Worm (Caenorhabditis elegans) whole organism, L3 larva: ENCODE measurements around the gene sri-1.
A peak's percentile ranks its signal among the peaks of the same experiment; 100 is the strongest.

Source experiments
- ZK546.5 ChIP-seq: sonication (generic microtip); optimal IDR thresholded peaks from 2 replicates; lab custom pipeline; 2017; ENCODE audit warnings: missing biosample characterization, missing genetic modification characterization
- daf-12 ChIP-seq: fragments of 150-350 bp; optimal IDR thresholded peaks from 2 replicates; lab custom pipeline; 2014; ENCODE audit warnings: missing biosample characterization, missing genetic modification reagents, missing genetic modification characterization
- elt-2 ChIP-seq: sonication (generic microtip); optimal IDR thresholded peaks from 2 replicates; lab custom pipeline; 2016; ENCODE audit warnings: missing genetic modification reagents, mild to moderate bottlenecking, missing genetic modification characterization, missing compliant biosample characterization
- eor-1 ChIP-seq, 2 experiments: fragments of 150-350 bp; optimal IDR thresholded peaks; 2 replicates each; lab custom pipeline; 2014 to 2018; ENCODE audit warnings: missing biosample characterization in 2 of 2, missing genetic modification characterization in 2 of 2
- fkh-10 ChIP-seq: sonication (generic microtip); optimal IDR thresholded peaks from 2 replicates; lab custom pipeline; 2017; ENCODE audit warnings: missing biosample characterization, missing genetic modification reagents, missing genetic modification characterization
- fkh-2 ChIP-seq: fragments of 150-350 bp; optimal IDR thresholded peaks from 2 replicates; lab custom pipeline; 2014; ENCODE audit warnings: missing biosample characterization, missing genetic modification reagents, missing genetic modification characterization
- hmg-11 ChIP-seq: sonication (generic microtip); optimal IDR thresholded peaks from 2 replicates; lab custom pipeline; 2016; ENCODE audit warnings: missing genetic modification characterization, missing compliant biosample characterization
- lin-15B ChIP-seq: fragments of 150-350 bp; optimal IDR thresholded peaks from 2 replicates; lab custom pipeline; 2014; ENCODE audit warnings: missing biosample characterization, missing genetic modification characterization
- lsy-12 ChIP-seq: sonication (generic microtip); optimal IDR thresholded peaks from 2 replicates; lab custom pipeline; 2016; ENCODE audit warnings: mild to moderate bottlenecking, missing genetic modification characterization, missing compliant biosample characterization
- mdl-1 ChIP-seq: fragments of 150-350 bp; optimal IDR thresholded peaks from 2 replicates; lab custom pipeline; 2014; ENCODE audit warnings: missing biosample characterization, missing genetic modification characterization
- nhr-11 ChIP-seq: fragments of 150-350 bp; optimal IDR thresholded peaks from 2 replicates; lab custom pipeline; 2014; ENCODE audit warnings: missing biosample characterization, missing genetic modification characterization
- pha-4 ChIP-seq: fragments of 150-350 bp; optimal IDR thresholded peaks from 2 replicates; lab custom pipeline; 2014; ENCODE audit warnings: missing biosample characterization, missing genetic modification reagents, missing genetic modification characterization
- pqm-1 ChIP-seq: fragments of 150-350 bp; optimal IDR thresholded peaks from 2 replicates; lab custom pipeline; 2017; ENCODE audit warnings: missing biosample characterization, missing genetic modification characterization, inconsistent platforms
- snpc-4 ChIP-seq: fragments of 150-350 bp; optimal IDR thresholded peaks from 2 replicates; lab custom pipeline; 2014; ENCODE audit warnings: missing biosample characterization, missing genetic modification characterization

sri-1 gene

ce11 chrV:15921102-15921501 lies 46.3 kb downstream of the sri-1 start, which contains the start of gene cdr-1:
Gene cdr-1, plus strand, starts transcription at chrV:15921309.
- TF ChIP-seq snpc-4 (tag; lab: Kevin White, UChicago) (no peak), lin-15B (tag; lab: Kevin White, UChicago) (no peak), daf-12 (tag; lab: Kevin White, UChicago) (no peak), lsy-12 (tag; lab: Kevin White, UChicago) (no peak), eor-1 (tag; optimal IDR thresholded peaks at IDR 0.05; lab: Kevin White, UChicago) (no peak), nhr-11 (no peak), elt-2 (peak; percentile 46), pqm-1 (tag; lab: Kevin White, UChicago) (peak; percentile 38)

ce11 chrV:15920273-15920672 lies 47.2 kb downstream of the sri-1 start, which contains the start of gene F35E8.10:
Gene F35E8.10, minus strand, starts transcription at chrV:15920373.
- TF ChIP-seq hmg-11 = no peak
- TF ChIP-seq eor-1 (tag; optimal IDR thresholded peaks at IDR 0.05; lab: Kevin White, UChicago) = no peak
- TF ChIP-seq snpc-4 (tag; lab: Kevin White, UChicago) = no peak

- no peak for TF ChIP-seq lin-15B (tag; lab: Kevin White, UChicago)
- TF ChIP-seq mdl-1 = no peak
- TF ChIP-seq nhr-11 = no peak
- no peak for TF ChIP-seq fkh-10 (GFP tag; lab: Kevin White, UChicago)
- TF ChIP-seq pha-4 = no peak
- TF ChIP-seq fkh-2 (tag; lab: Kevin White, UChicago) = no peak
- no peak for TF ChIP-seq ZK546.5
Observed at ce11 chrV:15917458-15917857, 50.0 kb downstream of the sri-1 start, which contains the start of gene F35E8.9. Gene F35E8.9, minus strand, starts transcription at chrV:15917558.
